Worm (Caenorhabditis elegans) whole organism, early embryonic: Measurements from ENCODE around the gene erd-2.1.

ENCODE experiments used
- B0310.2 ChIP-seq: sonication (generic microtip); optimal IDR thresholded peaks from 2 replicates; lab custom pipeline; 2016; ENCODE audit warnings: mild to moderate bottlenecking, missing genetic modification characterization, missing compliant biosample characterization
- F13C5.2 ChIP-seq: sonication (generic microtip); optimal IDR thresholded peaks from 2 replicates; lab custom pipeline; 2017; ENCODE audit warnings: mild to moderate bottlenecking, missing genetic modification characterization, inconsistent platforms, missing compliant biosample characterization
- aly-1 ChIP-seq: sonication (generic microtip); optimal IDR thresholded peaks from 2 replicates; lab custom pipeline; 2016; ENCODE audit warnings: missing genetic modification characterization, missing compliant biosample characterization
- ama-1 ChIP-seq: fragments of 150-350 bp; optimal IDR thresholded peaks from 2 replicates; lab custom pipeline; 2014
- ceh-13 ChIP-seq: fragments of 200-800 bp; sonication (Bioruptor generic); optimal IDR thresholded peaks from 2 replicates; lab custom pipeline; 2018; ENCODE audit warnings: mild to moderate bottlenecking, missing genetic modification characterization, missing compliant biosample characterization
- ceh-36 ChIP-seq: sonication (generic microtip); optimal IDR thresholded peaks from 2 replicates; lab custom pipeline; 2016; ENCODE audit warnings: missing genetic modification characterization, inconsistent platforms, missing compliant biosample characterization
- ets-7 ChIP-seq: sonication (generic microtip); optimal IDR thresholded peaks from 2 replicates; lab custom pipeline; 2016; ENCODE audit warnings: missing genotype, missing genetic modification characterization, missing compliant biosample characterization
- flt-1 ChIP-seq: fragments of 200-800 bp; sonication (Bioruptor generic); IDR thresholded peaks from 2 replicates; pipeline ENCODE4 v1.3.6; 2022; ENCODE audit warnings: missing genetic modification characterization, missing compliant biosample characterization
- hmbx-1 ChIP-seq: sonication (generic microtip); optimal IDR thresholded peaks from 2 replicates; lab custom pipeline; 2016; ENCODE audit warnings: mild to moderate bottlenecking, missing genetic modification characterization, missing compliant biosample characterization
- hmg-4 ChIP-seq: fragments of 200-800 bp; sonication (Bioruptor generic); optimal IDR thresholded peaks from 2 replicates; lab custom pipeline; 2018; ENCODE audit warnings: mild to moderate bottlenecking, missing genetic modification characterization, missing compliant biosample characterization
- hnd-1 ChIP-seq: sonication (generic microtip); optimal IDR thresholded peaks from 2 replicates; lab custom pipeline; 2016; ENCODE audit warnings: missing genetic modification characterization, missing compliant biosample characterization
- pes-1 ChIP-seq: fragments of 200-800 bp; sonication (Bioruptor generic); IDR thresholded peaks from 2 replicates; pipeline ENCODE4 v1.3.6; 2022; ENCODE audit warnings: missing genetic modification reagents, missing genetic modification characterization, missing compliant biosample characterization
- scrt-1 ChIP-seq: fragments of 200-800 bp; sonication (Bioruptor generic); IDR thresholded peaks from 2 replicates; pipeline ENCODE4 v1.3.6; 2022; ENCODE audit warnings: missing genetic modification characterization, missing compliant biosample characterization
- sea-1 ChIP-seq: fragments of 200-800 bp; sonication (Bioruptor generic); conservative IDR thresholded peaks from 2 replicates; pipeline ENCODE4 v1.3.6; 2022; ENCODE audit warnings: missing genetic modification characterization, missing compliant biosample characterization
- tbx-11 ChIP-seq: fragments of 200-800 bp; sonication (Bioruptor generic); IDR thresholded peaks from 2 replicates; pipeline ENCODE4 v1.3.6; 2022; ENCODE audit warnings: missing genetic modification characterization, missing compliant biosample characterization
- tbx-37 ChIP-seq: fragments of 200-800 bp; sonication (Bioruptor generic); conservative IDR thresholded peaks from 2 replicates; pipeline ENCODE4 v1.3.6; 2022; ENCODE audit warnings: missing genetic modification reagents, missing genetic modification characterization, missing compliant biosample characterization
- tra-4 ChIP-seq: sonication (generic microtip); optimal IDR thresholded peaks from 2 replicates; lab custom pipeline; 2017; ENCODE audit warnings: missing genetic modification characterization, missing compliant biosample characterization

Gene erd-2.1

ce11 chrX:10133082-10133481, 25.5 kb downstream of the erd-2.1 start, which contains the start of gene unc-58:
Gene unc-58, minus strand, starts transcription at chrX:10133182.
- TF ChIP-seq sea-1 (GFP tag; lab: Robert Waterston, UW) (no peak), flt-1 (GFP tag; lab: Robert Waterston, UW) (no peak), ceh-36 (tag; lab: Kevin White, UChicago) (no peak), hmbx-1 (tag; lab: Kevin White, UChicago) (no peak), tbx-37 (GFP tag; lab: Robert Waterston, UW) (no peak), tra-4 (tag; lab: Kevin White, UChicago) (no peak), pes-1 (no peak), aly-1 (tag; lab: Kevin White, UChicago) (no peak), hnd-1 (tag; lab: Kevin White, UChicago) (no peak), tbx-11 (no peak), scrt-1 (GFP tag; lab: Robert Waterston, UW) (no peak), hmg-4 (GFP tag; lab: Kevin White, UChicago) (no peak), ama-1 (lab: Kevin White, UChicago) (no peak), ceh-13 (GFP tag; lab: Kevin White, UChicago) (no peak), ets-7 (no peak), F13C5.2 (tag; lab: Kevin White, UChicago) (no peak), B0310.2 (tag; lab: Kevin White, UChicago) (no peak)

ce11 chrX:10132546-10133032, 26.0 kb downstream of the erd-2.1 start:
- peak; percentile 68 for TF ChIP-seq F13C5.2 (tag; lab: Kevin White, UChicago)
- peak; percentile 76 for TF ChIP-seq hnd-1 (tag; lab: Kevin White, UChicago)
- peak; percentile 81 for TF ChIP-seq hmg-4 (GFP tag; lab: Kevin White, UChicago)
- peak; percentile 53 for TF ChIP-seq hmbx-1 (tag; lab: Kevin White, UChicago)
- TF ChIP-seq pes-1, result peak; percentile 92
- peak; percentile 86 for TF ChIP-seq tbx-37 (GFP tag; lab: Robert Waterston, UW)
- TF ChIP-seq sea-1 (GFP tag; lab: Robert Waterston, UW), result peak; percentile 94
- TF ChIP-seq aly-1 (tag; lab: Kevin White, UChicago), result peak; percentile 88
- peak; percentile 87 for TF ChIP-seq flt-1 (GFP tag; lab: Robert Waterston, UW)
- TF ChIP-seq ets-7, result peak; percentile 14
- TF ChIP-seq B0310.2 (tag; lab: Kevin White, UChicago), result peak; percentile 62
- peak; percentile 79 for TF ChIP-seq ceh-36 (tag; lab: Kevin White, UChicago)
- TF ChIP-seq tbx-11, result peak; percentile 89
- peak; percentile 89 for TF ChIP-seq scrt-1 (GFP tag; lab: Robert Waterston, UW)
- TF ChIP-seq ceh-13 (GFP tag; lab: Kevin White, UChicago), result peak; percentile 72

DNA sequence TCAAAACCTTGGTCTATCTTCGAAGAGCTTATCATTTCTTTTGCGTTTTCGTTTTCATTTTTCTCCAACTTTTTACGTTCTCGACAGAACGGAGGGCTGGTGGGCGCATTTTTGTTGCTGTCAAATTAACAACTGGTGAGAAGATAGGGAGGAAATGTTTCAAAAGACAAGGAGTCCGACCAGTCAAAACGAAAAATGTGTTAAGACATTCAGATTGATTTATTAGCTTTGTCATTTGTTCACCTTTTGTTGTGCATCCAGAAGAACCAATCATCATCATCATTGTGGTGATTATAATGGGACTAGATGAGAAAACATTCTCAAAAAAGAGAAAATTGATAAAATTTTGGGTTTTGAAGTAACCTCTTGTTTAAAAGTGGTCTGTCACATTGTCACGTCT, 28.5 kb downstream of the erd-2.1 start:
- TF ChIP-seq ceh-36 (tag; lab: Kevin White, UChicago) (no peak), F13C5.2 (tag; lab: Kevin White, UChicago) (no peak), flt-1 (GFP tag; lab: Robert Waterston, UW) (no peak), aly-1 (tag; lab: Kevin White, UChicago) (no peak), pes-1 (no peak), tra-4 (tag; lab: Kevin White, UChicago) (no peak), hnd-1 (tag; lab: Kevin White, UChicago) (no peak), tbx-11 (no peak), hmbx-1 (tag; lab: Kevin White, UChicago) (no peak), ama-1 (lab: Kevin White, UChicago) (no peak), tbx-37 (GFP tag; lab: Robert Waterston, UW) (no peak), B0310.2 (tag; lab: Kevin White, UChicago) (no peak), ceh-13 (GFP tag; lab: Kevin White, UChicago) (no peak), scrt-1 (GFP tag; lab: Robert Waterston, UW) (no peak), hmg-4 (GFP tag; lab: Kevin White, UChicago) (no peak), sea-1 (GFP tag; lab: Robert Waterston, UW) (no peak), ets-7 (no peak)

DNA sequence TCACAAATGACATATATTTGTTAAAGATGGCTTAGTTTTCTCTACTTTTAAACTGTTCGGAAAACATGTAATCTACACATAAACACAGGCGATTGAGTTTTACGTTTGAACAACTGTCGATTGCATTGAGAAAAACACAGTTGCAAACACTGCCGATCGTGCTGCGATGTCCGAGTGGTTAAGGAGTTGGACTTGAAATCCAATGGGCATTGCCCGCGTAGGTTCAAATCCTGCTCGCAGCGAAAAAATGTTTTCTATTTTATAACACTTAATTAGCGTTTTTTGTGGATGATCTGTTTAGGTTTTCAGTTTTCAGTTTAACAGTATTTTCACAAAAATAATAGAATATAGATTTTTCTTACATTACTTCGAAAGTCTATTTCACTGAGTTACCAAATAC, 34.3 kb downstream of the erd-2.1 start:
- TF ChIP-seq ama-1 (lab: Kevin White, UChicago), result no peak

- no peak for TF ChIP-seq hmg-4 (GFP tag; lab: Kevin White, UChicago)
- TF ChIP-seq flt-1 (GFP tag; lab: Robert Waterston, UW), result no peak
- no peak for TF ChIP-seq B0310.2 (tag; lab: Kevin White, UChicago)
- no peak for TF ChIP-seq scrt-1 (GFP tag; lab: Robert Waterston, UW)
- no peak for TF ChIP-seq tbx-11
- no peak for TF ChIP-seq F13C5.2 (tag; lab: Kevin White, UChicago)
- TF ChIP-seq ama-1 (lab: Kevin White, UChicago), result no peak
- no peak for TF ChIP-seq ets-7
- TF ChIP-seq pes-1, result no peak
- TF ChIP-seq ceh-13 (GFP tag; lab: Kevin White, UChicago), result no peak
Measured at ce11 chrX:10123015-10123414, 35.6 kb downstream of the erd-2.1 start.

ce11 chrX:10113677-10114076, 45.0 kb downstream of the erd-2.1 start:
- no peak for TF ChIP-seq B0310.2 (tag; lab: Kevin White, UChicago)
- no peak for TF ChIP-seq ceh-13 (GFP tag; lab: Kevin White, UChicago)
- no peak for TF ChIP-seq hnd-1 (tag; lab: Kevin White, UChicago)
- no peak for TF ChIP-seq hmbx-1 (tag; lab: Kevin White, UChicago)
- TF ChIP-seq ets-7, result no peak
- TF ChIP-seq scrt-1 (GFP tag; lab: Robert Waterston, UW), result no peak
